Fruit fly (Drosophila melanogaster) whole organism, embryonic: ENCODE measurements around the gene Ugt35D1.

Experiments
- CG10147 ChIP-seq: fragments of 200-800 bp; sonication (Bioruptor generic); optimal IDR thresholded peaks from 2 replicates; lab custom pipeline; 2019; ENCODE audit warnings: missing biosample characterization, mild to moderate bottlenecking, missing genetic modification characterization, moderate library complexity
- CG10274 ChIP-seq: fragments of 200-800 bp; sonication (Bioruptor generic); optimal IDR thresholded peaks from 3 replicates; lab custom pipeline; 2017; ENCODE audit warnings: missing biosample characterization, mild to moderate bottlenecking, missing genetic modification characterization
- CG13775 ChIP-seq: fragments of 200-800 bp; sonication (Bioruptor generic); optimal IDR thresholded peaks from 3 replicates; lab custom pipeline; 2017; ENCODE audit warnings: missing biosample characterization, mild to moderate bottlenecking, missing genetic modification characterization
- CG15269 ChIP-seq: fragments of 200-800 bp; sonication (Bioruptor generic); optimal IDR thresholded peaks from 2 replicates; lab custom pipeline; 2018; ENCODE audit warnings: missing biosample characterization, mild to moderate bottlenecking, missing genetic modification characterization, moderate library complexity
- CG1529 ChIP-seq: fragments of 200-800 bp; sonication (Bioruptor generic); optimal IDR thresholded peaks from 3 replicates; lab custom pipeline; 2018; ENCODE audit warnings: missing biosample characterization, missing genetic modification characterization
- CG15696 ChIP-seq: fragments of 200-800 bp; sonication (Bioruptor generic); optimal IDR thresholded peaks from 2 replicates; lab custom pipeline; 2019; ENCODE audit warnings: missing biosample characterization, mild to moderate bottlenecking, missing genetic modification characterization, moderate library complexity
- CG16815 ChIP-seq: fragments of 200-800 bp; sonication (Bioruptor generic); optimal IDR thresholded peaks from 3 replicates; lab custom pipeline; 2017; ENCODE audit warnings: missing biosample characterization, mild to moderate bottlenecking, missing genetic modification characterization
- CG17802 ChIP-seq: fragments of 200-800 bp; sonication (Bioruptor generic); optimal IDR thresholded peaks from 2 replicates; lab custom pipeline; 2018; ENCODE audit warnings: missing biosample characterization, mild to moderate bottlenecking, missing genetic modification characterization, moderate library complexity
- CG17829 ChIP-seq: fragments of 200-800 bp; optimal IDR thresholded peaks from 2 replicates; lab custom pipeline; 2019; ENCODE audit warnings: missing biosample characterization, mild to moderate bottlenecking, missing genetic modification characterization, moderate library complexity
- CG18476 ChIP-seq: fragments of 200-800 bp; sonication (Bioruptor generic); optimal IDR thresholded peaks from 2 replicates; lab custom pipeline; 2016; ENCODE audit warnings: missing biosample characterization, mild to moderate bottlenecking, missing genetic modification characterization
- CG2129 ChIP-seq: fragments of 200-800 bp; sonication (Bioruptor generic); IDR thresholded peaks from 2 replicates; pipeline ENCODE4 v1.3.6; 2022; ENCODE audit warnings: missing biosample characterization, missing genetic modification characterization; ENCODE audit not compliant: partially characterized antibody
- CG31365 ChIP-seq: fragments of 200-800 bp; sonication (Bioruptor generic); optimal IDR thresholded peaks from 2 replicates; lab custom pipeline; 2018; ENCODE audit warnings: missing biosample characterization, mild to moderate bottlenecking, missing genetic modification characterization
- CG4404 ChIP-seq: fragments of 200-800 bp; sonication (Bioruptor generic); IDR thresholded peaks from 2 replicates; pipeline ENCODE4 v1.3.6; 2022; ENCODE audit warnings: missing biosample characterization, missing genetic modification characterization
- CG6689 ChIP-seq: fragments of 200-800 bp; sonication (Bioruptor generic); IDR thresholded peaks from 2 replicates; pipeline ENCODE4 v1.3.6; 2022; ENCODE audit warnings: missing biosample characterization, missing genetic modification characterization
- CG6765 ChIP-seq: fragments of 200-800 bp; sonication (Bioruptor generic); optimal IDR thresholded peaks from 3 replicates; lab custom pipeline; 2017; ENCODE audit warnings: missing biosample characterization, mild to moderate bottlenecking, missing genetic modification characterization
- CG6813 ChIP-seq: fragments of 200-800 bp; sonication (Bioruptor generic); optimal IDR thresholded peaks from 2 replicates; lab custom pipeline; 2017; ENCODE audit warnings: missing biosample characterization, missing genetic modification characterization, mild to moderate bottlenecking, moderate library complexity, missing genetic modification reagents
- CG7271 ChIP-seq: fragments of 200-800 bp; sonication (Bioruptor generic); optimal IDR thresholded peaks from 2 replicates; lab custom pipeline; 2018; ENCODE audit warnings: missing biosample characterization, mild to moderate bottlenecking, missing genetic modification characterization, moderate library complexity
- CG7357 ChIP-seq: fragments of 200-800 bp; sonication (Bioruptor generic); IDR thresholded peaks from 3 replicates; pipeline ENCODE4 v1.3.6; 2022; ENCODE audit warnings: missing biosample characterization, missing genetic modification characterization
- CG7786 ChIP-seq: fragments of 200-800 bp; sonication (Bioruptor generic); optimal IDR thresholded peaks from 2 replicates; lab custom pipeline; 2016; ENCODE audit warnings: missing biosample characterization, missing genetic modification characterization
- CG7839 ChIP-seq: fragments of 200-800 bp; sonication (Bioruptor generic); optimal IDR thresholded peaks from 3 replicates; lab custom pipeline; 2018; ENCODE audit warnings: missing biosample characterization, mild to moderate bottlenecking, missing genetic modification characterization, moderate library complexity
- CG8388 ChIP-seq: fragments of 200-800 bp; sonication (Bioruptor generic); optimal IDR thresholded peaks from 2 replicates; lab custom pipeline; 2019; ENCODE audit warnings: missing biosample characterization, mild to moderate bottlenecking, missing genetic modification characterization, moderate library complexity
- CG9727 ChIP-seq: fragments of 200-800 bp; sonication (Bioruptor generic); optimal IDR thresholded peaks from 3 replicates; lab custom pipeline; 2017; ENCODE audit warnings: missing biosample characterization, mild to moderate bottlenecking, missing genetic modification characterization
- D19B ChIP-seq: fragments of 200-800 bp; sonication (Bioruptor generic); optimal IDR thresholded peaks from 2 replicates; lab custom pipeline; 2017; ENCODE audit warnings: missing biosample characterization, mild to moderate bottlenecking, missing genetic modification characterization
- Doc3 ChIP-seq: fragments of 200-800 bp; sonication (Bioruptor generic); IDR thresholded peaks from 3 replicates; pipeline ENCODE4 v1.3.6; 2022; ENCODE audit warnings: missing biosample characterization, missing genetic modification characterization; ENCODE audit not compliant: partially characterized antibody
- Dref ChIP-seq: fragments of 200-800 bp; sonication (Bioruptor generic); IDR thresholded peaks from 2 replicates; pipeline ENCODE4 v1.3.6; 2022; ENCODE audit warnings: missing biosample characterization, missing genetic modification characterization
- Fer1 ChIP-seq: fragments of 200-800 bp; sonication (Bioruptor generic); optimal IDR thresholded peaks from 2 replicates; lab custom pipeline; 2017; ENCODE audit warnings: missing biosample characterization, mild to moderate bottlenecking, missing genetic modification characterization
- Fer3 ChIP-seq: fragments of 200-800 bp; sonication (Bioruptor generic); optimal IDR thresholded peaks from 2 replicates; lab custom pipeline; 2018; ENCODE audit warnings: missing biosample characterization, mild to moderate bottlenecking, missing genetic modification characterization, moderate library complexity
- Hey ChIP-seq: fragments of 200-800 bp; sonication (Bioruptor generic); optimal IDR thresholded peaks from 3 replicates; lab custom pipeline; 2018; ENCODE audit warnings: missing biosample characterization, mild to moderate bottlenecking, missing genetic modification characterization
- Hmr ChIP-seq: fragments of 200-800 bp; sonication (Bioruptor generic); optimal IDR thresholded peaks from 3 replicates; lab custom pipeline; 2017; ENCODE audit warnings: mild to moderate bottlenecking, missing biosample characterization, missing genetic modification reagents, missing genetic modification characterization
- Jarid2 ChIP-seq: fragments of 200-800 bp; sonication (Bioruptor generic); optimal IDR thresholded peaks from 3 replicates; lab custom pipeline; 2017; ENCODE audit warnings: mild to moderate bottlenecking, missing biosample characterization, missing genetic modification reagents, missing genetic modification characterization
- MBD-R2 ChIP-seq: fragments of 200-800 bp; sonication (Bioruptor generic); IDR thresholded peaks from 2 replicates; pipeline ENCODE4 v1.3.6; 2022; ENCODE audit warnings: missing biosample characterization, missing genetic modification characterization
- NK7.1 ChIP-seq: fragments of 200-800 bp; sonication (Bioruptor generic); optimal IDR thresholded peaks from 3 replicates; lab custom pipeline; 2016; ENCODE audit warnings: missing biosample characterization, missing genetic modification characterization
- Xrp1 ChIP-seq: fragments of 200-800 bp; sonication (Bioruptor generic); IDR thresholded peaks from 2 replicates; pipeline ENCODE4 v1.3.6; 2022; ENCODE audit warnings: missing biosample characterization, missing genetic modification characterization
- bowl ChIP-seq: fragments of 200-800 bp; sonication (Bioruptor generic); IDR thresholded peaks from 2 replicates; pipeline ENCODE4 v1.3.6; 2022; ENCODE audit warnings: missing biosample characterization, missing genetic modification characterization
- chif ChIP-seq, 2 experiments: fragments of 200-800 bp; sonication (Bioruptor generic); optimal IDR thresholded peaks; 3 replicates each; lab custom pipeline; 2016; ENCODE audit warnings: missing biosample characterization in 2 of 2, missing genetic modification characterization in 2 of 2
- cwo ChIP-seq: fragments of 200-800 bp; sonication (Bioruptor generic); optimal IDR thresholded peaks from 3 replicates; lab custom pipeline; 2017; ENCODE audit warnings: missing biosample characterization, missing genetic modification characterization, mild to moderate bottlenecking, moderate library complexity, missing genetic modification reagents
- dmrt99B ChIP-seq: fragments of 200-800 bp; sonication (Bioruptor generic); optimal IDR thresholded peaks from 2 replicates; lab custom pipeline; 2018; ENCODE audit warnings: missing biosample characterization, mild to moderate bottlenecking, missing genetic modification characterization, moderate library complexity
- fd64A ChIP-seq: fragments of 200-800 bp; sonication (Bioruptor generic); optimal IDR thresholded peaks from 3 replicates; lab custom pipeline; 2018; ENCODE audit warnings: missing biosample characterization, mild to moderate bottlenecking, missing genetic modification characterization
- gfzf ChIP-seq: fragments of 200-800 bp; sonication (Bioruptor generic); optimal IDR thresholded peaks from 2 replicates; lab custom pipeline; 2016; ENCODE audit warnings: missing biosample characterization, mild to moderate bottlenecking, missing genetic modification characterization, moderate library complexity
- gro ChIP-seq: fragments of 200-800 bp; sonication (Bioruptor generic); optimal IDR thresholded peaks from 2 replicates; lab custom pipeline; 2016; ENCODE audit warnings: missing biosample characterization, missing genetic modification characterization
- hth ChIP-seq: fragments of >200 bp; optimal IDR thresholded peaks from 2 replicates; lab custom pipeline; 2017; ENCODE audit warnings: inconsistent platforms
- insv ChIP-seq, 2 experiments: fragments of 200-800 bp; sonication (Bioruptor generic); optimal IDR thresholded peaks; 3 replicates each; lab custom pipeline; 2016 to 2018; ENCODE audit warnings: missing biosample characterization in 2 of 2, missing genetic modification characterization in 2 of 2
- lbe ChIP-seq: fragments of 200-800 bp; sonication (Bioruptor generic); optimal IDR thresholded peaks from 2 replicates; lab custom pipeline; 2016; ENCODE audit warnings: missing biosample characterization, mild to moderate bottlenecking, missing genetic modification characterization
- odd ChIP-seq: fragments of 200-800 bp; sonication (Bioruptor generic); optimal IDR thresholded peaks from 2 replicates; lab custom pipeline; 2017; ENCODE audit warnings: missing biosample characterization, mild to moderate bottlenecking, missing genetic modification characterization
- p53 ChIP-seq: fragments of 200-800 bp; sonication (Bioruptor generic); optimal IDR thresholded peaks from 2 replicates; lab custom pipeline; 2016; ENCODE audit warnings: missing biosample characterization, missing genetic modification characterization
- peb ChIP-seq: fragments of 200-800 bp; sonication (Bioruptor generic); IDR thresholded peaks from 2 replicates; pipeline ENCODE4 v1.3.6; 2022; ENCODE audit warnings: missing biosample characterization, missing genetic modification characterization
- sc ChIP-seq, 3 experiments: fragments of >200 bp in 2 of 3; fragments of 200-800 bp in 1 of 3; sonication (Bioruptor generic) in 1 of 3; optimal IDR thresholded peaks; 2 replicates in 2 of 3; 3 replicates in 1 of 3; lab custom pipeline; 2017; ENCODE audit warnings: mild to moderate bottlenecking in 1 of 3, missing biosample characterization in 1 of 3, missing genetic modification characterization in 1 of 3, missing genetic modification reagents in 1 of 3
- vnd ChIP-seq: fragments of 200-800 bp; sonication (Bioruptor generic); IDR thresholded peaks from 3 replicates; pipeline ENCODE4 v1.3.6; 2022; ENCODE audit warnings: missing biosample characterization, missing genetic modification characterization; ENCODE audit not compliant: partially characterized antibody
- vvl ChIP-seq: fragments of 200-800 bp; sonication (Bioruptor generic); IDR thresholded peaks from 2 replicates; pipeline ENCODE4 v1.3.6; 2022; ENCODE audit warnings: missing biosample characterization, missing genetic modification characterization

The Ugt35D1 gene

DNA sequence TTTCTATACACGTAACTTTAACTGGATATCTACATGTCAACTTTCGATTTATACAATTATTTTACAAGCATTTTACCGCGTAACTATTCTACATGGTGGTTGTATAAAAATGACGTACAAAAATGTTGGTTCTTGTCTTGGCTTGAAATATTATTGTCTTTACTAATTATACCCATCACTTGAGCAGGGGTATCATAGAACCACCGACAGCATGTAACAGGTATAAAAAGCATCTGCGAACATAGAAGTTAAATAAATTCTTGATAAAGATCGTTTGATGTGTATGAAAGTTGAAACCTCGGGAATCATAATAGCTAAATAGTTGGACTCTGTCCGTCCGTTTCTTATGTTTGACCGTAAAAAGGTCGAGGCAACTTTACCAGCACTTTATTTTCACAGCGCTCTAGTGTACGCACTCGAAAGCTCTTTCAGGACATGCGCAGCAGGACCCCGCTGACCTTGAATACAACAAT, 13.9 kb downstream of the Ugt35D1 start (continued):
- no peak for TF ChIP-seq hth (lab: Kevin White, UChicago)
- no peak for TF ChIP-seq Dref (GFP tag; lab: Robert Waterston, UW)
- no peak for TF ChIP-seq gro (GFP tag; lab: Kevin White, UChicago)
- TF ChIP-seq gfzf (GFP tag; lab: Kevin White, UChicago): no peak
- TF ChIP-seq Hmr: peak; percentile 85
- peak; percentile 14 for TF ChIP-seq CG9727 (GFP tag; lab: Kevin White, UChicago)
- no peak for TF ChIP-seq Jarid2 (GFP tag; lab: Kevin White, UChicago)
- TF ChIP-seq cwo (GFP tag; lab: Kevin White, UChicago): peak; percentile 41
- peak; percentile 44 for TF ChIP-seq CG8388 (GFP tag; lab: Kevin White, UChicago)
- peak; percentile 4 for TF ChIP-seq CG17829 (tag; lab: Kevin White, UChicago)
- TF ChIP-seq CG7357 (GFP tag; lab: Robert Waterston, UW): no peak
- TF ChIP-seq p53 (GFP tag; lab: Kevin White, UChicago): no peak
- TF ChIP-seq MBD-R2 (GFP tag; lab: Robert Waterston, UW): peak; percentile 39; the same call in 1 of the 2 replicates
- TF ChIP-seq CG10274 (GFP tag; lab: Kevin White, UChicago): no peak
- TF ChIP-seq Doc3 (GFP tag; lab: Robert Waterston, UW): no peak
- TF ChIP-seq CG31365 (tag; lab: Kevin White, UChicago): no peak
- no peak for TF ChIP-seq CG7271
- TF ChIP-seq CG16815 (GFP tag; lab: Kevin White, UChicago): peak; percentile 19
- TF ChIP-seq lbe (GFP tag; lab: Kevin White, UChicago): no peak
- no peak; the same call in 1 of the 2 replicates for TF ChIP-seq CG4404 (GFP tag; lab: Robert Waterston, UW)
- peak; percentile 4 for TF ChIP-seq odd (GFP tag; lab: Kevin White, UChicago)
- TF ChIP-seq NK7.1: peak; percentile 46
- peak; percentile 56; the same call in 1 of the 2 replicates for TF ChIP-seq vvl
- no peak for TF ChIP-seq Hey (tag; lab: Kevin White, UChicago)
- TF ChIP-seq CG6689 (GFP tag; lab: Robert Waterston, UW): peak; percentile 31; the same call in 1 of the 2 replicates
- TF ChIP-seq CG18476 (GFP tag; lab: Kevin White, UChicago): peak; percentile 2
- peak; percentile 52 for TF ChIP-seq CG7839
- peak; percentile 43 for TF ChIP-seq Fer1 (GFP tag; lab: Kevin White, UChicago)
- no peak for TF ChIP-seq CG6813 (GFP tag; lab: Kevin White, UChicago)
- TF ChIP-seq dmrt99B (tag; lab: Kevin White, UChicago): peak; percentile 47
- TF ChIP-seq CG13775 (GFP tag; lab: Kevin White, UChicago): peak; percentile 48
- TF ChIP-seq CG1529 (GFP tag; lab: Kevin White, UChicago): no peak
- no peak for TF ChIP-seq CG2129 (GFP tag; lab: Robert Waterston, UW)
- TF ChIP-seq CG7786 (GFP tag; lab: Kevin White, UChicago): peak; percentile 73
- no peak for TF ChIP-seq peb (GFP tag; lab: Robert Waterston, UW)
- peak; percentile 45; the same call in 2 of the 3 replicates for TF ChIP-seq vnd (GFP tag; lab: Robert Waterston, UW)
- TF ChIP-seq insv (GFP tag; optimal IDR thresholded peaks at IDR 0.05; lab: Kevin White, UChicago): peak in 1 of 2 experiments; percentile 8
- TF ChIP-seq chif (GFP tag; optimal IDR thresholded peaks at IDR 0.05; lab: Kevin White, UChicago): peak in 1 of 2 experiments; percentile 15
- no peak for TF ChIP-seq CG6765
- peak; percentile 47; the same call in 1 of the 2 replicates for TF ChIP-seq Xrp1
- TF ChIP-seq Fer3 (tag; lab: Kevin White, UChicago): peak; percentile 55
- TF ChIP-seq D19B: peak; percentile 14
- TF ChIP-seq CG15269 (tag; lab: Kevin White, UChicago): peak; percentile 55
- no peak for TF ChIP-seq CG10147 (GFP tag; lab: Kevin White, UChicago)
- no peak for TF ChIP-seq bowl (GFP tag; lab: Robert Waterston, UW)
- TF ChIP-seq fd64A (GFP tag; lab: Kevin White, UChicago): no peak
- no peak for TF ChIP-seq CG15696 (tag; lab: Kevin White, UChicago)
- peak; percentile 2 for TF ChIP-seq CG17802 (tag; lab: Kevin White, UChicago)
- TF ChIP-seq sc (optimal IDR thresholded peaks at IDR 0.05; lab: Kevin White, UChicago): no peak
- TF ChIP-seq sc (GFP tag; optimal IDR thresholded peaks at IDR 0.05; lab: Kevin White, UChicago): no peak
